Fruit fly (Drosophila melanogaster) whole organism: ENCODE measurements around the gene CG4860.

Experiments
- EcR ChIP-seq, 2 experiments: fragments of >200 bp; optimal IDR thresholded peaks; 2 replicates each; lab custom pipeline; 2017; ENCODE audit warnings: missing biosample characterization in 2 of 2, missing genetic modification characterization in 2 of 2, missing genetic modification reagents in 2 of 2
- usp ChIP-seq: fragments of >200 bp; optimal IDR thresholded peaks from 2 replicates; lab custom pipeline; 2017; ENCODE audit warnings: missing biosample characterization, missing genetic modification characterization, mixed read lengths

DNA sequence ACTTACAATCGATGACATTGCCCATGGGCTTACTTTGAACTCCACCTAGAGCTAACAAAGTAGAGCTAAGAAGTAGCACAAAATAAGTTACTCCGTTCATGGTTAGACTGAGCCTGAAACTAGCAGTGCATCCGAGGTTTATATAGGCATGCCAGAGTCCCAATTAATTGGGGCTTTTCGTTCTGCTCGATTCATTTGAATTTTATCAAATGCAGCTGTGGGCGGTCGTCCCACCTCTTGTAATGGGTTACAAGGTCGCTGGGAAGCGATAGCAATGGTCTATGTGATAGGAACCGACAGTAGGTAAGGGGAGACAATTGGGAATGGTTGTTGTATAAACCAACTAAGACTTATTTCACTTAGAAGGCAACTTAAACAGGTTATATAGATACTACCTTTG, 5.0 kb upstream of the CG4860 start, which contains the start of gene CG12256:
- TF ChIP-seq usp (GFP tag; lab: Kevin White, UChicago) = no peak
- no peak for TF ChIP-seq EcR (GFP tag; optimal IDR thresholded peaks at IDR 0.05; lab: Kevin White, UChicago)
